Fruit fly (Drosophila melanogaster) whole organism, adult: Measurements from ENCODE around the gene LysP.

Source experiments
- CG12768 ChIP-seq: fragments of 200-800 bp; sonication (Bioruptor generic); optimal IDR thresholded peaks from 2 replicates; lab custom pipeline; 2017; ENCODE audit warnings: missing biosample characterization, missing genetic modification characterization, mild to moderate bottlenecking, moderate library complexity, missing genetic modification reagents
- CG7045 ChIP-seq: fragments of 200-800 bp; sonication (Bioruptor generic); optimal IDR thresholded peaks from 2 replicates; lab custom pipeline; 2017; ENCODE audit warnings: missing biosample characterization, mild to moderate bottlenecking, missing genetic modification characterization
- Crg-1 ChIP-seq: fragments of 200-800 bp; sonication (Bioruptor generic); optimal IDR thresholded peaks from 2 replicates; lab custom pipeline; 2016; ENCODE audit warnings: missing biosample characterization, missing genetic modification characterization
- Mnt ChIP-seq: fragments of 200-800 bp; sonication (Bioruptor generic); optimal IDR thresholded peaks from 2 replicates; lab custom pipeline; 2016; ENCODE audit warnings: missing biosample characterization, mild to moderate bottlenecking, missing genetic modification characterization
- cic ChIP-seq: fragments of 200-800 bp; sonication (Bioruptor generic); optimal IDR thresholded peaks from 2 replicates; lab custom pipeline; 2017; ENCODE audit warnings: missing biosample characterization, mild to moderate bottlenecking, missing genetic modification characterization, moderate library complexity
- kay ChIP-seq: fragments of 200-800 bp; sonication (Bioruptor generic); peaks from one replicate; lab custom pipeline; 2016; ENCODE audit warnings: missing biosample characterization, missing genetic modification characterization, borderline replicate concordance
- ovo ChIP-seq: fragments of 200-800 bp; sonication (Bioruptor generic); optimal IDR thresholded peaks from 2 replicates; lab custom pipeline; 2016; ENCODE audit warnings: missing biosample characterization, missing genetic modification characterization

dm6 chr3L:1202588-1203195, 15.8 kb downstream of the LysP start, which contains the start of gene meep:
- TF ChIP-seq CG7045 (GFP tag; lab: Kevin White, UChicago) (no peak), ovo (GFP tag; lab: Kevin White, UChicago) (no peak), kay (GFP tag; lab: Kevin White, UChicago) (no peak), Crg-1 (GFP tag; lab: Kevin White, UChicago) (no peak), cic (GFP tag; lab: Kevin White, UChicago) (peak; percentile 51), CG12768 (GFP tag; lab: Kevin White, UChicago) (no peak), Mnt (GFP tag; lab: Kevin White, UChicago) (no peak)
